Worm (Caenorhabditis elegans) whole organism, L2 larva: ENCODE results near the gene pix-1.

Experiments used
- C34F6.9 ChIP-seq: fragments of 150-350 bp; optimal IDR thresholded peaks from 2 replicates; lab custom pipeline; 2014; ENCODE audit warnings: missing biosample characterization, missing genetic modification characterization
- F13H6.1 ChIP-seq: sonication (generic microtip); optimal IDR thresholded peaks from 2 replicates; lab custom pipeline; 2016; ENCODE audit warnings: missing genetic modification characterization, missing compliant biosample characterization
- ama-1 ChIP-seq: fragments of 150-350 bp; optimal IDR thresholded peaks from 2 replicates; lab custom pipeline; 2018; ENCODE audit warnings: inconsistent platforms
- blmp-1 ChIP-seq: sonication (generic microtip); optimal IDR thresholded peaks from 2 replicates; lab custom pipeline; 2017; ENCODE audit warnings: missing genetic modification characterization, mild to moderate bottlenecking, missing compliant biosample characterization, antibody characterized with exemption, moderate library complexity; ENCODE audit not compliant: insufficient read depth
- ceh-16 ChIP-seq: fragments of 150-350 bp; optimal IDR thresholded peaks from 2 replicates; lab custom pipeline; 2014; ENCODE audit warnings: missing biosample characterization, missing genetic modification characterization
- ceh-82 ChIP-seq: fragments of 150-350 bp; optimal IDR thresholded peaks from 2 replicates; lab custom pipeline; 2014; ENCODE audit warnings: missing biosample characterization, missing genetic modification characterization
- crh-2 ChIP-seq: sonication (generic microtip); optimal IDR thresholded peaks from 2 replicates; lab custom pipeline; 2017; ENCODE audit warnings: missing biosample characterization, missing genetic modification characterization
- egl-27 ChIP-seq: sonication (generic microtip); optimal IDR thresholded peaks from 3 replicates; lab custom pipeline; 2017; ENCODE audit warnings: missing biosample characterization, missing genetic modification reagents, missing genetic modification characterization
- elt-1 ChIP-seq: fragments of 150-350 bp; optimal IDR thresholded peaks from 2 replicates; lab custom pipeline; 2014; ENCODE audit warnings: missing biosample characterization, missing genetic modification characterization
- fos-1 ChIP-seq: fragments of 150-350 bp; optimal IDR thresholded peaks from 2 replicates; lab custom pipeline; 2014; ENCODE audit warnings: missing biosample characterization, missing genetic modification characterization
- gmeb-1 ChIP-seq: fragments of 150-350 bp; optimal IDR thresholded peaks from 2 replicates; lab custom pipeline; 2014; ENCODE audit warnings: missing biosample characterization, missing genetic modification characterization
- lin-11 ChIP-seq: fragments of 150-350 bp; sonication (generic microtip); optimal IDR thresholded peaks from 2 replicates; lab custom pipeline; 2014; ENCODE audit warnings: missing biosample characterization, missing genetic modification characterization, inconsistent platforms, mixed read lengths
- lin-13 ChIP-seq: fragments of 150-350 bp; optimal IDR thresholded peaks from 2 replicates; lab custom pipeline; 2014; ENCODE audit warnings: missing biosample characterization, missing genetic modification reagents, missing genetic modification characterization
- lsy-2 ChIP-seq, 2 experiments: fragments of 150-350 bp in 1 of 2; sonication (generic microtip) in 1 of 2; optimal IDR thresholded peaks; 2 replicates each; lab custom pipeline; 2014 to 2017; ENCODE audit warnings: missing biosample characterization in 2 of 2, missing genetic modification characterization in 2 of 2
- mab-5 ChIP-seq: fragments of 150-350 bp; optimal IDR thresholded peaks from 2 replicates; lab custom pipeline; 2014; ENCODE audit warnings: missing biosample characterization, missing genetic modification characterization
- nhr-11 ChIP-seq: fragments of 150-350 bp; optimal IDR thresholded peaks from 2 replicates; lab custom pipeline; 2014; ENCODE audit warnings: missing biosample characterization, missing genetic modification characterization
- nhr-129 ChIP-seq: fragments of 150-350 bp; optimal IDR thresholded peaks from 2 replicates; lab custom pipeline; 2014; ENCODE audit warnings: missing biosample characterization, missing genetic modification characterization
- nhr-21 ChIP-seq: fragments of 150-350 bp; optimal IDR thresholded peaks from 2 replicates; lab custom pipeline; 2014; ENCODE audit warnings: missing biosample characterization, missing genetic modification characterization
- nhr-25 ChIP-seq: fragments of 150-350 bp; sonication (generic microtip); optimal IDR thresholded peaks from 3 replicates; lab custom pipeline; 2014; ENCODE audit warnings: missing biosample characterization, missing genetic modification characterization
- nhr-6 ChIP-seq: fragments of 150-350 bp; optimal IDR thresholded peaks from 2 replicates; lab custom pipeline; 2014; ENCODE audit warnings: missing biosample characterization, missing genetic modification characterization
- nhr-77 ChIP-seq: fragments of 150-350 bp; optimal IDR thresholded peaks from 2 replicates; lab custom pipeline; 2014; ENCODE audit warnings: missing biosample characterization, missing genetic modification characterization
- peb-1 ChIP-seq: fragments of 150-350 bp; optimal IDR thresholded peaks from 2 replicates; lab custom pipeline; 2014; ENCODE audit warnings: missing biosample characterization, missing genetic modification characterization
- sem-4 ChIP-seq: fragments of 150-350 bp; optimal IDR thresholded peaks from 2 replicates; lab custom pipeline; 2014; ENCODE audit warnings: missing biosample characterization, missing genetic modification reagents, missing genetic modification characterization
- sma-3 ChIP-seq: sonication (generic microtip); optimal IDR thresholded peaks from 2 replicates; lab custom pipeline; 2016; ENCODE audit warnings: missing genetic modification reagents, missing genetic modification characterization, missing compliant biosample characterization
- sma-9 ChIP-seq, 2 experiments: fragments of 150-350 bp in 1 of 2; sonication (generic microtip) in 1 of 2; optimal IDR thresholded peaks; 2 replicates each; lab custom pipeline; 2014 to 2016; ENCODE audit warnings: missing genetic modification characterization in 2 of 2, mild to moderate bottlenecking in 1 of 2, missing biosample characterization in 1 of 2, missing compliant biosample characterization in 1 of 2, missing genetic modification reagents in 1 of 2, moderate library complexity in 1 of 2
- snpc-4 ChIP-seq: fragments of 150-350 bp; optimal IDR thresholded peaks from 2 replicates; lab custom pipeline; 2014; ENCODE audit warnings: missing biosample characterization, missing genetic modification characterization
- unc-55 ChIP-seq: fragments of 150-350 bp; sonication (generic microtip); optimal IDR thresholded peaks from 3 replicates; lab custom pipeline; 2014; ENCODE audit warnings: missing biosample characterization, missing genetic modification reagents, missing genetic modification characterization
- unc-62 ChIP-seq: fragments of 150-350 bp; optimal IDR thresholded peaks from 2 replicates; lab custom pipeline; 2014; ENCODE audit warnings: missing biosample characterization, missing genetic modification reagents, missing genetic modification characterization
- zag-1 ChIP-seq: fragments of 150-350 bp; optimal IDR thresholded peaks from 2 replicates; lab custom pipeline; 2014; ENCODE audit warnings: missing biosample characterization, missing genetic modification characterization
- ztf-11 ChIP-seq: sonication (generic microtip); optimal IDR thresholded peaks from 2 replicates; lab custom pipeline; 2017; ENCODE audit warnings: missing biosample characterization, missing genetic modification characterization
- ztf-4 ChIP-seq: fragments of 150-350 bp; optimal IDR thresholded peaks from 2 replicates; lab custom pipeline; 2014; ENCODE audit warnings: missing biosample characterization, missing genetic modification characterization

pix-1 gene

DNA sequence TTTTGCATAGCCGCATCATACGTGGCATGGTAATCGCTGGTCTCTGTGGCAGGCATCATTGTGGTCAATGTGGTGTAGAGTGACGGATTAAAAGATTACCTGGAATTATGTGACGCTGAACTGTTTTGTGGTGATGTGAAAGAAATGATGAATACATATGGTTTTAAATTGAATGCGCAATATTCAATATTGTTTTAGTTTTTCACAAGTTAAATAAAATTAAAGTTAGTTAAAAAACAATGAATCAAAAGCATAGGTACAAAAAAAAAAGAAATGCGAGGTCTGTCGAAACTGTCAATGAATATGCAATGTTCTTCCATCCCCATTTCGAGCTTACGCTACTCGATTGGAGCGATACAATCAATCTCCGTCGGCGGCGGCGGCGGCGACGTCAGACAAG is 15.2 kb upstream of the pix-1 start, which contains the start of gene K02D3.2:
Gene K02D3.2 (minus strand): TSS at position 101 of the 400 bp plus-strand sequence.
- TF ChIP-seq sma-3 (GFP tag; lab: Kevin White, UChicago) (no peak), zag-1 (no peak)

DNA sequence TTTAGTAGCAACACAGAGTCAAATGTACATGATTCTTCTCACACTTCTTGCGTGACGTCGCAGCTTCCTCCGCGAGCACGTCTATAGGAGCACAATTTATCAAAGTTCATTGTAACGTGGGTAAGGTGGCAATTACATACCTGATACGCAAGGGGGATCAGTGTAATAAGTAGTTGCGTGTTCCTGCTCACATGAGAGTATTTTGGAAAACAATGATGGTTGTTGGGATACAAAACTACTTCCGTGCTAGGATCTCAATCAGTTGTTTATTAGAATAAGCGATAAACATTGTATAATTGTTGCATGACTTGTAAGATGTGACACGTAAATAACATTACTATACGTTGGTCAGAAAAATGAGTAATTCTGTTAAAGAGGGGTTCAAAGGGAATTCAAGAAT is 14.1 kb upstream of the pix-1 start:
- TF ChIP-seq nhr-129 (peak; percentile 22), lsy-2 (tag; optimal IDR thresholded peaks at IDR 0.05; lab: Kevin White, UChicago) (peak in 1 of 2 experiments; percentile 41), elt-1 (tag; lab: Kevin White, UChicago) (no peak), ama-1 (lab: Kevin White, UChicago) (no peak), ztf-11 (tag; lab: Kevin White, UChicago) (no peak), nhr-6 (tag; lab: Kevin White, UChicago) (no peak), sma-9 (GFP tag; optimal IDR thresholded peaks at IDR 0.05; lab: Kevin White, UChicago) (peak; percentile 44), sma-9 (tag; optimal IDR thresholded peaks at IDR 0.05; lab: Kevin White, UChicago) (no peak), mab-5 (tag; lab: Kevin White, UChicago) (no peak), crh-2 (tag; lab: Kevin White, UChicago) (no peak)

DNA sequence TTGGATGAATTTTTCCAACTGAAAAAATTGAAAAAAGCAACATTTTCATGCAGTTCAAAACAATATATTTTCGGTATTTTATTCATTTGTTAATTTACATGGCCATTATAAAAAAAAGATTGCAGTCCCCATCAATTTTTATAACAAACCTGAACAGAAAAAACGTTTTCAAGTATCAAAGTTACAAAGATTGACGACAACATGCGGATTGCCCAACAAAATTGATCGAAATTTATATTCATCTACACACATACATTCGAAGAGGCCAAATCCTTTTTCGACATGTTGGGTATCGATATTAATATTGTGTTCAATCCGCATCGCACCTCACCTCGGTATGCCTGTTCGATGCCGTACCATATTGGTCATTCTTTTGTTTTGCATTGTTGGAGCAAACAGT is 13.2 kb upstream of the pix-1 start, which contains the start of gene K11E4.1:
Gene K11E4.1 (plus strand): TSS at position 301 of the 400 bp plus-strand sequence.
- TF ChIP-seq gmeb-1 (tag; lab: Kevin White, UChicago) (no peak), sem-4 (tag; lab: Kevin White, UChicago) (no peak), lsy-2 (tag; optimal IDR thresholded peaks at IDR 0.05; lab: Kevin White, UChicago) (no peak), peb-1 (no peak), snpc-4 (tag; lab: Kevin White, UChicago) (no peak), ceh-82 (tag; lab: Kevin White, UChicago) (no peak), nhr-11 (tag; lab: Kevin White, UChicago) (no peak), ama-1 (lab: Kevin White, UChicago) (no peak), nhr-77 (no peak), lin-13 (GFP tag; lab: Kevin White, UChicago) (no peak), blmp-1 (no peak), lin-11 (tag; lab: Kevin White, UChicago) (no peak), unc-62 (GFP tag; lab: Kevin White, UChicago) (no peak), nhr-6 (tag; lab: Kevin White, UChicago) (no peak), nhr-25 (no peak), F13H6.1 (tag; lab: Kevin White, UChicago) (no peak), ztf-11 (tag; lab: Kevin White, UChicago) (no peak), crh-2 (tag; lab: Kevin White, UChicago) (no peak)

DNA sequence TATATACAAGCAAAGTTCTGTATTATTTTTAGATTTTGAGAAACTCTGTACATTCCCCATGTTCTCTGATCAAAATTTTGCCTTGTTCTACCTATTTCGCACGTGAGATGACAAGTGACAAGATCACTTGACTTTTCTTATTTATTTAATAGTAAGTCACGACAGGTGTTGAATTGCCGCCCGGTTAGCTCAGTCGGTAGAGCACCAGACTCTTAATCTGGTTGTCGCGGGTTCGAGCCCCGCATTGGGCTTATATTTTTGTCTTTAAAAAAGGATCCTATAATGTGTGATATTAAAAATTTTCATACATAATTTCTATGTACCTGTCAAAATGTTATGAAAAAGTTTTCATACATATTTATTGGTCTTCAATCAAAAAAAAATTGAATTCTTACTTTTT is 12.4 kb upstream of the pix-1 start:
- TF ChIP-seq sma-3 (GFP tag; lab: Kevin White, UChicago) (peak; percentile 4), gmeb-1 (tag; lab: Kevin White, UChicago) (peak; percentile 12), nhr-129 (no peak), sma-9 (GFP tag; optimal IDR thresholded peaks at IDR 0.05; lab: Kevin White, UChicago) (peak; percentile 17), sma-9 (tag; optimal IDR thresholded peaks at IDR 0.05; lab: Kevin White, UChicago) (no peak), C34F6.9 (tag; lab: Kevin White, UChicago) (no peak), fos-1 (tag; lab: Kevin White, UChicago) (peak; percentile 2)

DNA sequence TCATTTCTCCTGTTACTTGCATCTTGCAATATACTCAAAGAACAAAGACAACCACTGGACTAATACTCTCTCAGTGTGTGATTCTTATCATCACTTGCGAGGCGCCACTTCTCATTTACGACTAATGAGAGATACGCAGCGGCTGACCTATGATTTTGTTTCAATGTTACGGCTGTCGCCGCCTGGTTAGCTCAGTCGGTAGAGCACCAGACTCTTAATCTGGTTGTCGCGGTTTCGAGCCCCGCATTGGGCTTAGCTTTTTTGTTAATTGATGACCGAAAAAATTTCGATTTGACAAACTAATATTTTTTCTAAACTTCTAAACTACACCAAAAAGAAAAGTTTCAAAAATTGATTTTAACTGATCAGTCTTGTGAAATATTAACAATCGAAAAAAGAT is 10.8 kb upstream of the pix-1 start:
- peak; percentile 38 for TF ChIP-seq crh-2 (tag; lab: Kevin White, UChicago)
- TF ChIP-seq ztf-4 (tag; lab: Kevin White, UChicago): no peak
- no peak for TF ChIP-seq lsy-2 (tag; optimal IDR thresholded peaks at IDR 0.05; lab: Kevin White, UChicago)
- TF ChIP-seq unc-55 (GFP tag; lab: Kevin White, UChicago): no peak
- TF ChIP-seq sma-9 (GFP tag; optimal IDR thresholded peaks at IDR 0.05; lab: Kevin White, UChicago): peak; percentile 66
- TF ChIP-seq sma-9 (tag; optimal IDR thresholded peaks at IDR 0.05; lab: Kevin White, UChicago): no peak
- no peak for TF ChIP-seq F13H6.1 (tag; lab: Kevin White, UChicago)
- peak; percentile 3 for TF ChIP-seq lin-13 (GFP tag; lab: Kevin White, UChicago)
- peak; percentile 23 for TF ChIP-seq fos-1 (tag; lab: Kevin White, UChicago)
- peak; percentile 33 for TF ChIP-seq nhr-129
- no peak for TF ChIP-seq peb-1
- TF ChIP-seq nhr-21: peak; percentile 3
- peak; percentile 64 for TF ChIP-seq sma-3 (GFP tag; lab: Kevin White, UChicago)
- TF ChIP-seq ceh-16: no peak
- TF ChIP-seq sem-4 (tag; lab: Kevin White, UChicago): no peak
- TF ChIP-seq gmeb-1 (tag; lab: Kevin White, UChicago): peak; percentile 43
- no peak for TF ChIP-seq egl-27 (tag; lab: Kevin White, UChicago)
- no peak for TF ChIP-seq zag-1
- TF ChIP-seq, all 48 proteins: peak for 8
